Fruit fly (Drosophila melanogaster): Measurements from ENCODE around the gene tral.

- TF ChIP-seq CG32121 (GFP tag; IDR thresholded peaks at IDR 0.05) = peak; percentile 35; the same call in 1 of the 2 replicates
- no peak for TF ChIP-seq Pif1B (GFP tag; optimal IDR thresholded peaks at IDR 0.05)
- peak; percentile 11 for TF ChIP-seq CG15710 (tag; optimal IDR thresholded peaks at IDR 0.05)
- no peak for TF ChIP-seq CG14655 (GFP tag; optimal IDR thresholded peaks at IDR 0.05)
- TF ChIP-seq CG9948 (tag; optimal IDR thresholded peaks at IDR 0.05) = peak; percentile 18
- no peak for TF ChIP-seq gl (tag; optimal IDR thresholded peaks at IDR 0.05)
- TF ChIP-seq fd96Ca (GFP tag; IDR thresholded peaks at IDR 0.05) = 0 out of 3 replicates have a peak, but pooled peaks have one; percentile 15
- TF ChIP-seq CG8159 (tag; optimal IDR thresholded peaks at IDR 0.05) = no peak
- TF ChIP-seq Pif1A (GFP tag; optimal IDR thresholded peaks at IDR 0.05) = no peak
- TF ChIP-seq CG12605 (GFP tag; IDR thresholded peaks at IDR 0.05) = no peak
Observed at dm6 chr3L:12496428-12497344, 18.2 kb upstream of the tral start, which contains the start of gene CG10657.
